Worm (Caenorhabditis elegans): ENCODE measurements around the gene perm-1.

The perm-1 gene

DNA sequence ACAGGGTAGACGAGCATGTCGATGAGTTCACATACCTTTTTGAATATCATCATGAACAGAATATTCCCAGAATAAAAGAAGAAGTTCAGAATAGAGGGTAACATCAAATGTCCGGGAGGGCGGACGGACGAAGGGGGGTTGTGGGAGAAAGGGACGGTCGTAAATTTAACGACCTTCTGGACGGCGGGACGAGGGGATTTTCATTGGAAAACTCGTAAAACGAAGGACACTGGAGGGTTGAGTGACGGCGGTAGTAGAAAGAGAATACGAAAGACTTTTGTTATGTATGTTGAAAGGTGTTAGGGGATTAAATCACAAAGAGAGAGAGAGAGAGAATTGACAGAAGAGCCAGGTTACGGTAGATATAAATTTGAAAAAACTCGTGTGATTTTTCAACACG is 30.0 kb upstream of the perm-1 start:
- TF ChIP-seq fos-1 (tag; optimal IDR thresholded peaks at IDR 0.05) (no peak), grh-1 (GFP tag; IDR thresholded peaks at IDR 0.05) (no peak), vab-15 (tag; optimal IDR thresholded peaks at IDR 0.05) (no peak), lin-14 (GFP tag; optimal IDR thresholded peaks at IDR 0.05) (peak; percentile 59), unc-130 (tag; optimal IDR thresholded peaks at IDR 0.05) (no peak), blmp-1 (tag; optimal IDR thresholded peaks at IDR 0.05) (peak; percentile 78), efl-1 (optimal IDR thresholded peaks at IDR 0.05) (no peak), efl-1 (GFP tag; optimal IDR thresholded peaks at IDR 0.05 in 1 of 2) (peak in 1 of 2 experiments; percentile 42), lsy-2 (tag; optimal IDR thresholded peaks at IDR 0.05) (peak in 1 of 2 experiments; percentile 24), rnt-1 (tag; optimal IDR thresholded peaks at IDR 0.05) (peak; percentile 28)

DNA sequence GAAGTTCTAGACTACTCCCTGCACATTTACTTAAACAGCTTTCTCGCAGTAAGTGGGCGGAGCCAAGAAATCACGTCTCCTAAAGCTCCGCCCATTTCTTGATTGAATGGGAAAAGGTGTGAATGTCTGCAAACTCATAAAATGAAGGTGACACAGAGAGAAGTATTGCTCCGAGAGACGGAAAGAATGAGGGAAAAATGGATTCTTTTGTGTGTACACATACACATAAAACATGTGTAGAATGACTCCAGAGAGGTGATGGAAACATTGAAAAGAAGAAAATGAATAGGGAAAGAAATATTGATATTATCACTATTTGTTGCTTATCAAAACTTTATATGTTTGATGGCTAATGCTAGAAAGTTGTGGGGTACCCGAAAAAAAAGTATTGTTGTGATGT is 29.1 kb upstream of the perm-1 start:
- TF ChIP-seq mab-9 (GFP tag; IDR thresholded peaks at IDR 0.05) (no peak), lin-35 (GFP tag; optimal IDR thresholded peaks at IDR 0.05) (peak in 1 of 2 experiments; percentile 23), irx-1 (tag; optimal IDR thresholded peaks at IDR 0.05) (no peak), nhr-85 (tag) (no peak), ceh-90 (tag; optimal IDR thresholded peaks at IDR 0.05) (no peak), mep-1 (tag; optimal IDR thresholded peaks at IDR 0.05) (peak; percentile 16), lin-14 (GFP tag; optimal IDR thresholded peaks at IDR 0.05) (peak; percentile 10), nhr-19 (GFP tag; conservative IDR thresholded peaks at IDR 0.05) (no peak), hpl-2 (GFP tag; optimal IDR thresholded peaks at IDR 0.05) (no peak), vab-15 (tag; optimal IDR thresholded peaks at IDR 0.05) (no peak), mdl-1 (tag; optimal IDR thresholded peaks at IDR 0.05) (no peak), ama-1 (optimal IDR thresholded peaks at IDR 0.05) (no peak), xbp-1 (tag; optimal IDR thresholded peaks at IDR 0.05) (no peak), dpl-1 (GFP tag; optimal IDR thresholded peaks at IDR 0.05) (no peak), snpc-4 (tag; optimal IDR thresholded peaks at IDR 0.05) (no peak), skn-1 (tag; optimal IDR thresholded peaks at IDR 0.05) (no peak), zag-1 (tag; optimal IDR thresholded peaks at IDR 0.05) (no peak), grh-1 (GFP tag; IDR thresholded peaks at IDR 0.05) (no peak), pax-3 (tag; optimal IDR thresholded peaks at IDR 0.05) (no peak), tbx-2 (tag; optimal IDR thresholded peaks at IDR 0.05) (no peak), unc-86 (tag; optimal IDR thresholded peaks at IDR 0.05) (no peak), unc-62 (GFP tag; optimal IDR thresholded peaks at IDR 0.05) (no peak), lin-15B (tag; optimal IDR thresholded peaks at IDR 0.05) (no peak), efl-1 (optimal IDR thresholded peaks at IDR 0.05) (no peak), efl-1 (GFP tag; optimal IDR thresholded peaks at IDR 0.05 in 1 of 2) (peak in 1 of 2 experiments; percentile 77), ceh-63 (GFP tag; optimal IDR thresholded peaks at IDR 0.05) (no peak)

- TF ChIP-seq pax-3 (tag; optimal IDR thresholded peaks at IDR 0.05) = no peak
Observed at ce11 chrII:7853679-7854078, 26.9 kb upstream of the perm-1 start, which contains the start of gene T09A5.5. TSS of gene T09A5.5 (minus strand) at chrII:7853779.

DNA sequence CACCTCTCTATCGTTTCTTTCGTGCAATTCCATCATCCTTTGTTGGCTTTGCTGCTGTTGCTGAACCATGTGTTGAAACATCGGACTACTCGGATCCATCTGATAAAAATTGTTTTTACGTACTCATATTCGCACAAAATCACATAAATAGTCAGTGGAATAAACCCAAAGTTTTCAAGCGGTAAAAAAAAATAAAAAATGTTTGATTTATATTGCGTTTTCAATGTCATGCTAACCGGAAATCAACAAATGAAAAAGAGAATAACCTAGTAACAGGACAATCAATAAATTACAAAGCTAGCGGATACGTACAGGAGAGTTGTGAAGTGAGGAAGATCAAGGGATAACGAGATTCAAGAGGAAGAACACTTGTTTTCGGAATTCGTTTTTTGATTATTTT is 25.7 kb upstream of the perm-1 start, which contains the start of gene mdt-10:
Gene mdt-10 (minus strand): TSS at position 101 of the 400 bp plus-strand sequence.
- TF ChIP-seq ceh-8 (GFP tag; optimal IDR thresholded peaks at IDR 0.05) (no peak), C34B4.2 (tag; optimal IDR thresholded peaks at IDR 0.05) (no peak), nhr-19 (GFP tag; conservative IDR thresholded peaks at IDR 0.05) (no peak), fkh-8 (tag; optimal IDR thresholded peaks at IDR 0.05) (no peak), nhr-77 (tag; optimal IDR thresholded peaks at IDR 0.05) (no peak), zip-4 (GFP tag; optimal IDR thresholded peaks at IDR 0.05) (no peak), ces-1 (GFP tag; optimal IDR thresholded peaks at IDR 0.05) (no peak), lin-39 (tag; optimal IDR thresholded peaks at IDR 0.05) (no peak), blmp-1 (tag; optimal IDR thresholded peaks at IDR 0.05) (no peak), nhr-90 (tag; optimal IDR thresholded peaks at IDR 0.05; ENCODE audit: poor library complexity) (no peak), lin-14 (GFP tag; optimal IDR thresholded peaks at IDR 0.05) (no peak)

All from whole organism, L1 larva.